Fruit fly (Drosophila melanogaster) whole organism, wandering third instar larva: Measurements from ENCODE around the gene CG6171.

Experiments
- Abd-B ChIP-seq: fragments of >200 bp; optimal IDR thresholded peaks from 2 replicates; lab custom pipeline; 2017; ENCODE audit warnings: missing biosample characterization, missing genetic modification characterization
- CG32264 ChIP-seq: fragments of 200-800 bp; sonication (Bioruptor generic); optimal IDR thresholded peaks from 2 replicates; lab custom pipeline; 2016; ENCODE audit warnings: missing biosample characterization, missing genetic modification characterization
- CG9705 ChIP-seq: fragments of 200-800 bp; sonication (Bioruptor generic); optimal IDR thresholded peaks from 2 replicates; lab custom pipeline; 2018; ENCODE audit warnings: missing biosample characterization, mild to moderate bottlenecking, missing genetic modification characterization
- CrebA ChIP-seq: fragments of 200-800 bp; sonication (Bioruptor generic); optimal IDR thresholded peaks from 2 replicates; lab custom pipeline; 2016; ENCODE audit warnings: missing biosample characterization, mild to moderate bottlenecking, missing genetic modification characterization, borderline replicate concordance
- Dif ChIP-seq: fragments of 200-275, 200-300 bp; sonication (Bioruptor generic); optimal IDR thresholded peaks from 2 replicates; lab custom pipeline; 2018; ENCODE audit warnings: missing biosample characterization, missing genetic modification characterization; ENCODE audit not compliant: partially characterized antibody
- HLH106 ChIP-seq: fragments of 200-800 bp; optimal IDR thresholded peaks from 3 replicates; lab custom pipeline; 2019; ENCODE audit warnings: missing biosample characterization, mild to moderate bottlenecking, missing genetic modification characterization, moderate library complexity
- Hnf4 ChIP-seq: fragments of 200-800 bp; sonication (Bioruptor generic); optimal IDR thresholded peaks from 2 replicates; lab custom pipeline; 2016; ENCODE audit warnings: missing biosample characterization, mild to moderate bottlenecking, missing genetic modification characterization
- Hr78 ChIP-seq: fragments of >200 bp; optimal IDR thresholded peaks from 2 replicates; lab custom pipeline; 2017; ENCODE audit warnings: missing biosample characterization, missing genetic modification characterization
- Hr83 ChIP-seq: fragments of 200-300 bp; sonication (Bioruptor generic); optimal IDR thresholded peaks from 2 replicates; lab custom pipeline; 2016; ENCODE audit warnings: missing biosample characterization, mild to moderate bottlenecking, missing genetic modification characterization, moderate library complexity; ENCODE audit not compliant: poor library complexity, severe bottlenecking
- Jra ChIP-seq: sonication (Bioruptor generic); optimal IDR thresholded peaks from 2 replicates; lab custom pipeline; 2016; ENCODE audit warnings: missing biosample characterization, missing genetic modification characterization
- Myc ChIP-seq: fragments of >200 bp; optimal IDR thresholded peaks from 2 replicates; lab custom pipeline; 2017
- N ChIP-seq: fragments of >200 bp; optimal IDR thresholded peaks from 2 replicates; lab custom pipeline; 2018; ENCODE audit warnings: missing biosample characterization, missing external identifiers, missing genetic modification characterization
- OdsH ChIP-seq: fragments of 200-800 bp; sonication (Bioruptor generic); optimal IDR thresholded peaks from 2 replicates; lab custom pipeline; 2016; ENCODE audit warnings: missing biosample characterization, mild to moderate bottlenecking, missing genetic modification characterization
- Rel ChIP-seq, 2 experiments: fragments of 200-800 bp; sonication (Bioruptor generic) in 1 of 2; optimal IDR thresholded peaks; 2 replicates in 1 of 2; 3 replicates in 1 of 2; lab custom pipeline; 2016 to 2019; ENCODE audit warnings: mild to moderate bottlenecking in 2 of 2, missing biosample characterization in 2 of 2, missing genetic modification characterization in 2 of 2, moderate library complexity in 1 of 2
- Sp1 ChIP-seq: fragments of 200-800 bp; sonication (Bioruptor generic); optimal IDR thresholded peaks from 3 replicates; lab custom pipeline; 2019; ENCODE audit warnings: missing biosample characterization, mild to moderate bottlenecking, missing genetic modification characterization, moderate library complexity
- br ChIP-seq: fragments of 200-800 bp; sonication (Bioruptor generic); optimal IDR thresholded peaks from 2 replicates; lab custom pipeline; 2016; ENCODE audit warnings: missing biosample characterization, missing genetic modification characterization
- ey ChIP-seq: fragments of 200-800 bp; sonication (Bioruptor generic); optimal IDR thresholded peaks from 2 replicates; lab custom pipeline; 2016; ENCODE audit warnings: missing biosample characterization, missing genetic modification characterization
- foxo ChIP-seq, 2 experiments: fragments of 200-800 bp; sonication (Bioruptor generic); optimal IDR thresholded peaks; 2 replicates in 1 of 2; 3 replicates in 1 of 2; lab custom pipeline; 2016 to 2017; ENCODE audit warnings: missing biosample characterization in 2 of 2, missing genetic modification characterization in 2 of 2
- fru ChIP-seq: fragments of 200-800 bp; sonication (Bioruptor generic); optimal IDR thresholded peaks from 3 replicates; lab custom pipeline; 2016; ENCODE audit warnings: missing biosample characterization, mild to moderate bottlenecking, missing genetic modification characterization
- jim ChIP-seq: fragments of 175-275, 200-325 bp; sonication (Bioruptor generic); optimal IDR thresholded peaks from 2 replicates; lab custom pipeline; 2016; ENCODE audit warnings: missing biosample characterization, mild to moderate bottlenecking, missing genetic modification characterization
- lola ChIP-seq: fragments of >200 bp; optimal IDR thresholded peaks from 2 replicates; lab custom pipeline; 2017; ENCODE audit warnings: missing biosample characterization, missing genetic modification characterization
- pan ChIP-seq: fragments of >200 bp; optimal IDR thresholded peaks from 2 replicates; lab custom pipeline; 2017
- psq ChIP-seq: fragments of 200-800 bp; sonication (Bioruptor generic); optimal IDR thresholded peaks from 3 replicates; lab custom pipeline; 2017; ENCODE audit warnings: missing biosample characterization, mild to moderate bottlenecking, missing genetic modification characterization, moderate library complexity
- rgr ChIP-seq: fragments of 200-800 bp; sonication (Bioruptor generic); optimal IDR thresholded peaks from 3 replicates; lab custom pipeline; 2016; ENCODE audit warnings: missing biosample characterization, mild to moderate bottlenecking, missing genetic modification characterization
- sage ChIP-seq: fragments of 200-800 bp; sonication (Bioruptor generic); optimal IDR thresholded peaks from 2 replicates; lab custom pipeline; 2016; ENCODE audit warnings: missing biosample characterization, mild to moderate bottlenecking, missing genetic modification characterization
- sv ChIP-seq: fragments of 200-800 bp; sonication (Bioruptor generic); optimal IDR thresholded peaks from 3 replicates; lab custom pipeline; 2016; ENCODE audit warnings: missing biosample characterization, missing genetic modification characterization
- tai ChIP-seq: sonication (Bioruptor generic); optimal IDR thresholded peaks from 2 replicates; lab custom pipeline; 2016; ENCODE audit warnings: missing biosample characterization, missing genetic modification characterization
- usp ChIP-seq: fragments of >200 bp; optimal IDR thresholded peaks from 2 replicates; lab custom pipeline; 2017; ENCODE audit warnings: missing biosample characterization, missing genetic modification characterization

Gene CG6171

DNA sequence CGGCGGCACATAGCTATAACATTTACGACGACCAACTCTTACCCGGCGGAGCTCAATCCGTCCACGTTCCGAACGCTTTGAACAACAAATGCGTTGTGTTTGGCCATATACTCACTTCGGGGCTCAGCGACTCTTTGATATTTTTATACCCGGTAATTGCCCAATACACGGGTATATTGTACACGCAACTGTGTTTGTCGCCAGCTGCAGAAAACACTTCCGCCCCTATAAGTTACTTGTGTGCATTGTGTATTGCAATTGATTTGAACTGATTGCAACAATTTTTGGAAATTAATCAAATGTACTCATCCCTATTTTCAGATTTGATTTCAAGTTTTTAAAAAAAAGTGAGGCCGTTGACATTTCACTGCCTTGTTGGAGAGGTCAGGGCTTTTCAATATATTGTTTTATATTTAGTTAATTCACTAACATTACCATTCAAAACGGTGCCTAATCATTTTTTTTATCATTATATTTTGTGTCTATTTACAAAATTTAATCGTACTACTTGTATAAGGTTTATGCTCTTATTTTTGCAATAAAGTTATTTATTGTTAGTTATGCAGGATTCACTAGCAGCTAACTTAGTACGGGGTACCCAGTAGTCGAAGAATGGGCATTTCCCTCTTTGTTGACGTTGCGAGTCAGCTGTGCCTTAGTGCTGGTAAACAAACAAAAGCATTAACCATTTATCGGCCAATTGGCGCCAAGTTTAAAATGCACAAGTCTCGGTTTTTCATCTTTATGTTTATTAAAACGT lies 20.6 kb downstream of the CG6171 start, which contains the start of gene Nagk (continued):
- TF ChIP-seq N (GFP tag; lab: Kevin White, UChicago) (no peak), br (GFP tag; lab: Kevin White, UChicago) (peak; percentile 49), fru (GFP tag; lab: Kevin White, UChicago) (peak; percentile 73)

DNA sequence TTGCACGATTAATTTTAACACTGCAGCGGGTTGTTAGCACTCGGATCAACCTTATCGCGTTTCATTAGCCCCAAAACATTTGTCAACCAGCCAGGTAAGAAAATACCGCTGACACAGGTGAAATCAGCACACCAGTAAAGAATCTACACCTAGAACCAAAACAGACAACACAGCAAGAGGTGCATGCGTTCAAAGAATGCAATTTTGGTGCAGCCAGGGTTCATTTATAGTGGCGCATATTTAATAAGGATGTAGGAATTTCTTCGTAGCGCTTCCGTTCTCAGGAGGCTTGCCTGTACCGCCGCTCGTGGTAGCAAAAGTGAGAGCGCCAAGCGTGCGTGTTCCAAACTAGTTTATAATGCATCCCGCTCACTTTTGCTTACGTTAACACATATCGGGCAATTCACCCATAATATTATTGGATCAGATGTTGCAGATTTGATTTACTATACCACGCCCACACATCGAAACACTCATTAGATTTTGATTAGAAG lies 21.2 kb downstream of the CG6171 start:
- TF ChIP-seq OdsH (GFP tag; lab: Kevin White, UChicago): peak; percentile 12
- TF ChIP-seq foxo (GFP tag; optimal IDR thresholded peaks at IDR 0.05; lab: Kevin White, UChicago): peak in 1 of 2 experiments; percentile 38
- peak; percentile 16 for TF ChIP-seq HLH106 (tag; lab: Kevin White, UChicago)
- TF ChIP-seq ey (GFP tag; lab: Kevin White, UChicago): peak; percentile 7
- no peak for TF ChIP-seq Jra (GFP tag; lab: Kevin White, UChicago)
- TF ChIP-seq, all 38 proteins: peak for 4

dm6 chr3R:15340052-15340732 lies 23.5 kb downstream of the CG6171 start, which contains the start of gene SerRS-m:
Gene SerRS-m (plus strand): TSS chr3R:15340667.
- TF ChIP-seq fru (GFP tag; lab: Kevin White, UChicago): no peak
- no peak for TF ChIP-seq CrebA (GFP tag; lab: Kevin White, UChicago)
- no peak for TF ChIP-seq tai (GFP tag; lab: Kevin White, UChicago)
- TF ChIP-seq sv (GFP tag; lab: Kevin White, UChicago): no peak
- TF ChIP-seq jim (GFP tag; lab: Kevin White, UChicago): no peak
- no peak for TF ChIP-seq Jra (GFP tag; lab: Kevin White, UChicago)
- TF ChIP-seq Sp1 (GFP tag; lab: Kevin White, UChicago): no peak
- no peak for TF ChIP-seq HLH106 (tag; lab: Kevin White, UChicago)
- TF ChIP-seq Hr78 (GFP tag; lab: Kevin White, UChicago): no peak
- TF ChIP-seq N (GFP tag; lab: Kevin White, UChicago): no peak
- TF ChIP-seq Abd-B (GFP tag; lab: Kevin White, UChicago): no peak
- TF ChIP-seq Myc (lab: Kevin White, UChicago): no peak
- TF ChIP-seq ey (GFP tag; lab: Kevin White, UChicago): no peak

DNA sequence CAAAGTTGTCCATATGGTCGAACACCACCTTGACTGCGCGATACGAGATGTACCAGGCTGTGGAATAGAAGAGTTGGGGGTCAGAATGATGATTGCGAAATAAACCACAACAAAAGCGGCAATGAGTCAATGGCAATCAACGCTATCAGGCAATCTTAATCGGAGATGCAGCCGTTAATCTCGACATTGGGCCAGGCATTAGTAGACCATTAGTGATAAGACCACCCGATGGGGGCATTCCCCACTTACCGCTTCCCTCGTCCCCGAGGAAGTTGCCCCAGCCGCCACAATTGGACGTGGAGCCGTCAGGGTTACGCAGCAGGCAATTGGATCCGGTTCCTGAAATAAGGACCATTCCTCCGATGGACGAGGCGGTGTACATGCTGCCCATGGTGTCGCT lies 24.5 kb downstream of the CG6171 start:
- no peak for TF ChIP-seq CG9705 (GFP tag; lab: Kevin White, UChicago)
- no peak for TF ChIP-seq Rel (GFP tag; optimal IDR thresholded peaks at IDR 0.05; lab: Kevin White, UChicago)
- peak; percentile 76 for TF ChIP-seq Rel (tag; optimal IDR thresholded peaks at IDR 0.05; lab: Kevin White, UChicago)
- TF ChIP-seq, all 38 proteins: peak for 1

- TF ChIP-seq OdsH (GFP tag; lab: Kevin White, UChicago): peak; percentile 37
- TF ChIP-seq Sp1 (GFP tag; lab: Kevin White, UChicago): peak; percentile 22
- TF ChIP-seq pan (lab: Kevin White, UChicago): no peak
- peak; percentile 21 for TF ChIP-seq sv (GFP tag; lab: Kevin White, UChicago)
- TF ChIP-seq lola: no peak
- peak; percentile 49 for TF ChIP-seq HLH106 (tag; lab: Kevin White, UChicago)
- peak; percentile 79 for TF ChIP-seq Myc (lab: Kevin White, UChicago)
- no peak for TF ChIP-seq usp (GFP tag; lab: Kevin White, UChicago)
- TF ChIP-seq Hr83 (GFP tag; lab: Kevin White, UChicago): peak; percentile 86
- TF ChIP-seq CG32264 (GFP tag; lab: Kevin White, UChicago): no peak
- no peak for TF ChIP-seq Dif (GFP tag; lab: Kevin White, UChicago)
- no peak for TF ChIP-seq Rel (GFP tag; optimal IDR thresholded peaks at IDR 0.05; lab: Kevin White, UChicago)
- TF ChIP-seq Rel (tag; optimal IDR thresholded peaks at IDR 0.05; lab: Kevin White, UChicago): peak; percentile 47
- peak; percentile 4 for TF ChIP-seq psq (GFP tag; lab: Kevin White, UChicago)
Observed at dm6 chr3R:15332994-15333393, 30.7 kb downstream of the CG6171 start, which contains the start of the genes Fkbp39 and Cyfip. Gene Fkbp39 (minus strand): TSS chr3R:15333133. Gene Cyfip (plus strand): TSS chr3R:15333266.

dm6 chr3R:15330472-15330871 lies 33.2 kb downstream of the CG6171 start, which contains the start of gene mRpL9:
Gene mRpL9 (plus strand): TSS chr3R:15330738.
- peak; percentile 57 for TF ChIP-seq HLH106 (tag; lab: Kevin White, UChicago)
- peak; percentile 8 for TF ChIP-seq OdsH (GFP tag; lab: Kevin White, UChicago)
- TF ChIP-seq sv (GFP tag; lab: Kevin White, UChicago): no peak
- TF ChIP-seq ey (GFP tag; lab: Kevin White, UChicago): peak; percentile 28
- no peak for TF ChIP-seq sage (GFP tag; lab: Kevin White, UChicago)
- no peak for TF ChIP-seq rgr (GFP tag; lab: Kevin White, UChicago)
- peak; percentile 56 for TF ChIP-seq Hr83 (GFP tag; lab: Kevin White, UChicago)
- no peak for TF ChIP-seq Hnf4 (GFP tag; lab: Kevin White, UChicago)
- TF ChIP-seq, all 38 proteins: peak for 4
